Fruit fly (Drosophila melanogaster) whole organism, prepupa: Measurements from ENCODE around the gene Snx27.
A peak's percentile ranks its signal among the peaks of the same experiment; 100 is the strongest.

Experiments
- CG11294 ChIP-seq: fragments of 200-800 bp; sonication (Bioruptor generic); IDR thresholded peaks from 2 replicates; pipeline ENCODE4 v1.3.6; 2022; ENCODE audit warnings: missing biosample characterization, missing genetic modification characterization
- CG16779 ChIP-seq: fragments of 200-800 bp; sonication (Bioruptor generic); optimal IDR thresholded peaks from 3 replicates; lab custom pipeline; 2017; ENCODE audit warnings: missing biosample characterization, mild to moderate bottlenecking, missing genetic modification characterization
- CG7368 ChIP-seq: fragments of 200-800 bp; sonication (Bioruptor generic); optimal IDR thresholded peaks from 3 replicates; lab custom pipeline; 2016; ENCODE audit warnings: missing biosample characterization, missing genetic modification characterization
- dsx ChIP-seq: fragments of 200-800 bp; optimal IDR thresholded peaks from 3 replicates; lab custom pipeline; 2019; ENCODE audit warnings: missing biosample characterization, mild to moderate bottlenecking, missing genetic modification characterization, moderate library complexity; ENCODE audit not compliant: poor library complexity, severe bottlenecking
- ss ChIP-seq, 2 experiments: fragments of 200-800 bp; sonication (Bioruptor generic); optimal IDR thresholded peaks; 2 replicates in 1 of 2; 3 replicates in 1 of 2; lab custom pipeline; 2017 to 2018; ENCODE audit warnings: mild to moderate bottlenecking in 2 of 2, missing biosample characterization in 2 of 2, missing genetic modification characterization in 2 of 2, moderate library complexity in 1 of 2

dm6 chrX:5671537-5672029 lies 66.2 kb downstream of the Snx27 start, which contains the start of gene Rab18:
- TF ChIP-seq dsx (no peak), CG7368 (GFP tag; lab: Kevin White, UChicago) (no peak), CG16779 (tag; lab: Kevin White, UChicago) (no peak), ss (GFP tag; optimal IDR thresholded peaks at IDR 0.05; lab: Kevin White, UChicago) (peak; percentile 51 to 57), CG11294 (GFP tag; lab: Robert Waterston, UW) (no peak)
